Worm (Caenorhabditis elegans) whole organism, young adult: ENCODE data around the gene C45B2.1.

Experiments
- B0019.2 ChIP-seq: fragments of 200-800 bp; sonication (Bioruptor generic); conservative IDR thresholded peaks from 2 replicates; pipeline ENCODE4 v1.3.6; 2022; ENCODE audit warnings: missing genetic modification reagents, missing genetic modification characterization, missing compliant biosample characterization
- B0261.1 ChIP-seq: sonication (generic microtip); optimal IDR thresholded peaks from 2 replicates; lab custom pipeline; 2016; ENCODE audit warnings: mild to moderate bottlenecking, missing genetic modification characterization, moderate library complexity, missing compliant biosample characterization
- B0336.3 ChIP-seq: fragments of 200-800 bp; sonication (Bioruptor generic); IDR thresholded peaks from 2 replicates; pipeline ENCODE4 v1.3.6; 2022; ENCODE audit warnings: missing genetic modification characterization, missing compliant biosample characterization
- C06A6.2 ChIP-seq: fragments of 200-800 bp; sonication (Bioruptor generic); conservative IDR thresholded peaks from 2 replicates; pipeline ENCODE4 v1.3.6; 2022; ENCODE audit warnings: missing genetic modification characterization, missing compliant biosample characterization
- F22D6.2 ChIP-seq: sonication (generic microtip); optimal IDR thresholded peaks from 2 replicates; lab custom pipeline; 2016; ENCODE audit warnings: mild to moderate bottlenecking, missing genetic modification characterization, missing compliant biosample characterization
- F23B12.7 ChIP-seq: sonication (generic microtip); optimal IDR thresholded peaks from 2 replicates; lab custom pipeline; 2017; ENCODE audit warnings: missing genetic modification characterization, mild to moderate bottlenecking, missing compliant biosample characterization, antibody characterized with exemption, moderate library complexity; ENCODE audit not compliant: insufficient read depth
- F52B5.7 ChIP-seq: sonication (generic microtip); optimal IDR thresholded peaks from 2 replicates; lab custom pipeline; 2016; ENCODE audit warnings: mild to moderate bottlenecking, missing genetic modification characterization, missing compliant biosample characterization
- F55B11.4 ChIP-seq: sonication (generic microtip); optimal IDR thresholded peaks from 2 replicates; lab custom pipeline; 2016; ENCODE audit warnings: missing compliant biosample characterization, missing genetic modification characterization, borderline replicate concordance; ENCODE audit not compliant: insufficient read depth
- T07F8.4 ChIP-seq: sonication (generic microtip); optimal IDR thresholded peaks from 2 replicates; lab custom pipeline; 2016; ENCODE audit warnings: mild to moderate bottlenecking, missing genetic modification characterization, moderate library complexity, missing compliant biosample characterization
- Y53F4B.3 ChIP-seq: fragments of 200-800 bp; sonication (Bioruptor generic); IDR thresholded peaks from 2 replicates; pipeline ENCODE4 v1.3.6; 2022; ENCODE audit warnings: missing genetic modification reagents, missing genetic modification characterization, missing compliant biosample characterization
- Y53G8AR.9 ChIP-seq: fragments of 200-800 bp; sonication (Bioruptor generic); conservative IDR thresholded peaks from 2 replicates; pipeline ENCODE4 v1.3.6; 2022; ENCODE audit warnings: missing genetic modification reagents, missing genetic modification characterization, missing compliant biosample characterization
- Y56A3A.18 ChIP-seq: fragments of 200-800 bp; sonication (Bioruptor generic); IDR thresholded peaks from 2 replicates; pipeline ENCODE4 v1.3.6; 2022; ENCODE audit warnings: missing genetic modification reagents, missing genetic modification characterization, missing compliant biosample characterization
- aptf-3 ChIP-seq: fragments of 200-800 bp; sonication (Bioruptor generic); IDR thresholded peaks from 2 replicates; pipeline ENCODE4 v1.3.6; 2022; ENCODE audit warnings: missing genetic modification characterization, missing compliant biosample characterization
- atf-7 ChIP-seq: sonication (generic microtip); optimal IDR thresholded peaks from 2 replicates; lab custom pipeline; 2017; ENCODE audit warnings: mild to moderate bottlenecking, missing genetic modification characterization, missing compliant biosample characterization
- cebp-2 ChIP-seq: fragments of 200-800 bp; sonication (Bioruptor generic); IDR thresholded peaks from 2 replicates; pipeline ENCODE4 v1.3.6; 2022; ENCODE audit warnings: missing genetic modification characterization, missing compliant biosample characterization
- ceh-40 ChIP-seq: fragments of 200-800 bp; sonication (Bioruptor generic); IDR thresholded peaks from 2 replicates; pipeline ENCODE4 v1.3.6; 2022; ENCODE audit warnings: missing genetic modification characterization, missing compliant biosample characterization
- ceh-58 ChIP-seq: fragments of 200-800 bp; sonication (Bioruptor generic); IDR thresholded peaks from 2 replicates; pipeline ENCODE4 v1.3.6; 2022; ENCODE audit warnings: missing genetic modification characterization, missing compliant biosample characterization
- die-1 ChIP-seq: sonication (generic microtip); optimal IDR thresholded peaks from 2 replicates; lab custom pipeline; 2016; ENCODE audit warnings: missing genotype, mild to moderate bottlenecking, missing genetic modification characterization, missing compliant biosample characterization
- dpl-1 ChIP-seq: fragments of 150-350 bp; optimal IDR thresholded peaks from 2 replicates; lab custom pipeline; 2014; ENCODE audit warnings: missing biosample characterization, missing genetic modification reagents, missing genetic modification characterization
- efl-1 ChIP-seq: fragments of 150-350 bp; optimal IDR thresholded peaks from 2 replicates; lab custom pipeline; 2014; ENCODE audit warnings: missing biosample characterization, missing genetic modification reagents, missing genetic modification characterization
- fkh-3 ChIP-seq: sonication (generic microtip); optimal IDR thresholded peaks from 2 replicates; lab custom pipeline; 2016; ENCODE audit warnings: mild to moderate bottlenecking, missing genetic modification characterization, missing compliant biosample characterization
- hlh-26 ChIP-seq: fragments of 200-800 bp; sonication (Bioruptor generic); conservative IDR thresholded peaks from 2 replicates; pipeline ENCODE4 v1.3.6; 2022; ENCODE audit warnings: missing genetic modification reagents, missing genetic modification characterization, missing compliant biosample characterization
- let-607 ChIP-seq, 2 experiments: fragments of 200-800 bp in 1 of 2; sonication (Bioruptor generic) in 1 of 2; sonication (generic microtip) in 1 of 2; optimal IDR thresholded peaks; 2 replicates each; lab custom pipeline; 2016 to 2018; ENCODE audit warnings: mild to moderate bottlenecking in 2 of 2, missing compliant biosample characterization in 2 of 2, missing genetic modification characterization in 2 of 2, moderate library complexity in 2 of 2, missing genotype in 1 of 2
- lin-26 ChIP-seq: fragments of 200-800 bp; sonication (Bioruptor generic); IDR thresholded peaks from 2 replicates; pipeline ENCODE4 v1.3.6; 2022; ENCODE audit warnings: missing genetic modification reagents, missing genetic modification characterization, missing compliant biosample characterization
- lin-54 ChIP-seq: fragments of 200-800 bp; sonication (Bioruptor generic); optimal IDR thresholded peaks from 2 replicates; lab custom pipeline; 2018; ENCODE audit warnings: mild to moderate bottlenecking, missing genetic modification characterization, missing compliant biosample characterization
- madf-10 ChIP-seq: sonication (generic microtip); optimal IDR thresholded peaks from 2 replicates; lab custom pipeline; 2016; ENCODE audit warnings: mild to moderate bottlenecking, missing genetic modification characterization, missing compliant biosample characterization
- mcd-1 ChIP-seq: fragments of 200-800 bp; sonication (Bioruptor generic); IDR thresholded peaks from 2 replicates; pipeline ENCODE4 v1.3.6; 2022; ENCODE audit warnings: missing genetic modification reagents, missing genetic modification characterization, missing compliant biosample characterization
- mes-4 ChIP-seq: sonication (generic microtip); optimal IDR thresholded peaks from 2 replicates; lab custom pipeline; 2016; ENCODE audit warnings: missing genotype, missing genetic modification characterization, missing compliant biosample characterization
- mxl-1 ChIP-seq: sonication (generic microtip); optimal IDR thresholded peaks from 2 replicates; lab custom pipeline; 2016; ENCODE audit warnings: missing genetic modification characterization, missing compliant biosample characterization
- nfya-1 ChIP-seq: sonication (generic microtip); optimal IDR thresholded peaks from 2 replicates; lab custom pipeline; 2017; ENCODE audit warnings: antibody characterized with exemption, missing compliant biosample characterization, missing genetic modification characterization, borderline replicate concordance; ENCODE audit not compliant: insufficient read depth
- rec-8 ChIP-seq, 2 experiments: sonication (generic microtip); optimal IDR thresholded peaks; 2 replicates each; lab custom pipeline; 2016; ENCODE audit warnings: mild to moderate bottlenecking in 2 of 2, missing genetic modification characterization in 2 of 2, missing genetic modification reagents in 2 of 2, missing genotype in 2 of 2, missing biosample characterization in 1 of 2, missing compliant biosample characterization in 1 of 2, moderate library complexity in 1 of 2
- repo-1 ChIP-seq: sonication (generic microtip); optimal IDR thresholded peaks from 2 replicates; lab custom pipeline; 2017; ENCODE audit warnings: mild to moderate bottlenecking, missing genetic modification characterization, missing compliant biosample characterization
- snpc-1.1 ChIP-seq: sonication (generic microtip); optimal IDR thresholded peaks from 2 replicates; lab custom pipeline; 2017; ENCODE audit warnings: missing genetic modification characterization, mild to moderate bottlenecking, missing compliant biosample characterization, antibody characterized with exemption, moderate library complexity, missing genotype, missing genetic modification reagents; ENCODE audit not compliant: insufficient read depth
- sptf-2 ChIP-seq: fragments of 200-800 bp; sonication (Bioruptor generic); optimal IDR thresholded peaks from 2 replicates; lab custom pipeline; 2018; ENCODE audit warnings: mild to moderate bottlenecking, missing genetic modification characterization, missing compliant biosample characterization
- tlf-1 ChIP-seq: fragments of 200-800 bp; sonication (Bioruptor generic); optimal IDR thresholded peaks from 2 replicates; lab custom pipeline; 2018; ENCODE audit warnings: mild to moderate bottlenecking, missing genetic modification characterization, missing compliant biosample characterization
- zim-3 ChIP-seq: sonication (generic microtip); optimal IDR thresholded peaks from 2 replicates; lab custom pipeline; 2017; ENCODE audit warnings: mild to moderate bottlenecking, missing genetic modification characterization, moderate library complexity, missing compliant biosample characterization
- ztf-25 ChIP-seq: fragments of 200-800 bp; sonication (Bioruptor generic); IDR thresholded peaks from 2 replicates; pipeline ENCODE4 v1.3.6; 2022; ENCODE audit warnings: missing genetic modification reagents, missing genetic modification characterization, missing compliant biosample characterization

Gene C45B2.1

DNA sequence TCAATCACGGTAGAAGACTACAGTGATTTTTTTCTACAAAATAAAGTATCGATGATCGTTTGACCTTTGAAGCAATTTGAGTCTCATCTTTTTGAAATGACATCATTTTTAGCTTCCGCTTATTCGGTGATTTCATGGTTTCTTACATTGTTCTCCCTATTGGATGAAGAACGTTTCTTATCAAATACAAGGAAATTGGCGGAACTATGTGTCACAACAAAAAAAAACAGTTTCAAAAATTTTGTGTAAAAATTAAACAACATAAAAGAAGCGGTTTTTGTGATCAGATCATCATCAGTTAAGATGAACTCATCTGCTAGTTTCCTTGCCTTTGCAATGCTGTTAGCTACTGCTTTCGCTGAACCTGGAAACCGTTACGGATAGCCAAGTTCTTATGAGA, 1.8 kb downstream of the C45B2.1 start, which contains the start of gene C45B2.8:
TSS of gene C45B2.8 (plus strand) at position 301 of the 400 bp plus-strand sequence.
- TF ChIP-seq lin-26 (GFP tag; lab: Robert Waterston, UW) (no peak), aptf-3 (GFP tag; lab: Robert Waterston, UW) (no peak), efl-1 (GFP tag; lab: Kevin White, UChicago) (no peak), dpl-1 (GFP tag; lab: Kevin White, UChicago) (no peak), B0261.1 (tag; lab: Kevin White, UChicago) (no peak), fkh-3 (tag; lab: Kevin White, UChicago) (no peak), hlh-26 (GFP tag; lab: Robert Waterston, UW) (no peak), rec-8 (tag; optimal IDR thresholded peaks at IDR 0.05; lab: Kevin White, UChicago) (no peak), T07F8.4 (no peak), snpc-1.1 (no peak), ceh-58 (GFP tag; lab: Robert Waterston, UW) (no peak), nfya-1 (no peak)

DNA sequence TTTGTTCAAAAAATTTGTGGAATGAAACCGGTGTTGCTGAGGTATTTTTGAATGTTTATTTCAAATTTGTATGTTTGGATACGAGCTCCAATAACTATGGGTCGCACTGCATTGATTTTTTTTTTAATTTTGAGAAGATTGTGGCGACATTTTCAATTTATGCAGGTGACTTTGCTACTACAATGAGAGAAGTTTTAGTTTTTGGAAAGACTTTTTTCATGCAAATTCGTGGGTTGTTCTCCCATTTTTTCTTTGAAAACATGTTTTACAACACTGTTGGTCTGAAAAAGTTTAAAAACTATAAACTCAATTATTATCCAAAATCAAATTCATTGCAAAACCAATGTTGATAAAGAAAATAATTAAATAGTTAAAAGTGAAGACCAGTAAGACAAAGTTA, 2.8 kb downstream of the C45B2.1 start:
- TF ChIP-seq zim-3 (tag; lab: Kevin White, UChicago): no peak
- 0 out of 2 replicates have a peak, but pooled peaks have one; percentile 39 for TF ChIP-seq Y53G8AR.9 (GFP tag; lab: Robert Waterston, UW)
- TF ChIP-seq die-1 (tag; lab: Kevin White, UChicago): peak; percentile 20
- TF ChIP-seq sptf-2: peak; percentile 12
- TF ChIP-seq Y56A3A.18 (GFP tag; lab: Robert Waterston, UW): peak; percentile 18; the same call in 1 of the 2 replicates
- peak; percentile 41 for TF ChIP-seq atf-7 (tag; lab: Kevin White, UChicago)
- peak; percentile 22 for TF ChIP-seq F22D6.2 (tag; lab: Kevin White, UChicago)
- TF ChIP-seq F55B11.4 (tag; lab: Kevin White, UChicago): no peak
- peak; percentile 61 for TF ChIP-seq madf-10 (tag; lab: Kevin White, UChicago)
- TF ChIP-seq tlf-1 (GFP tag; lab: Kevin White, UChicago): peak; percentile 54
- TF ChIP-seq Y53F4B.3 (GFP tag; lab: Robert Waterston, UW): no peak
- 0 out of 2 replicates have a peak, but pooled peaks have one; percentile 23 for TF ChIP-seq B0336.3 (GFP tag; lab: Robert Waterston, UW)
- TF ChIP-seq let-607 (tag; optimal IDR thresholded peaks at IDR 0.05; lab: Kevin White, UChicago): peak; percentile 7 to 42

DNA sequence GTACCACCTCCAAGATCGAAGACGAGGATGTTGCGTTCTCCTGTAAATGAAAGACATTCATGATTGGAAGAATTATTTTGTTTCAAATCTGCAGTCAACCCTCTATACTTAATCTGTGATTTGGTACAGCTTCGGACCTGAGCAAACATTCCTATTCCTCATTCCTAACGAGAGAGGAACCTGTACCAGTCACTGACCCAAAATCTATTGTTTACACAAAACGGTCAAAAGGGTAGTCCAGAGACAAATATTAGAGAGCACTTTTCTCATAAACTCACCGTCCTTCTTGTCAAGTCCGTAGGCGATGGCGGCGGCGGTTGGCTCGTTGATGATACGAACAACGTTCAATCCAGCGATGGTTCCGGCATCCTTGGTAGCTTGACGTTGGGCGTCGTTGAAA, 4.9 kb downstream of the C45B2.1 start:
- TF ChIP-seq mes-4 (tag; lab: Kevin White, UChicago): no peak
- no peak for TF ChIP-seq B0019.2 (GFP tag; lab: Robert Waterston, UW)
- TF ChIP-seq C06A6.2 (GFP tag; lab: Robert Waterston, UW): no peak
- no peak for TF ChIP-seq efl-1 (GFP tag; lab: Kevin White, UChicago)
- no peak for TF ChIP-seq ztf-25 (GFP tag; lab: Robert Waterston, UW)
- TF ChIP-seq F23B12.7: no peak
- no peak for TF ChIP-seq repo-1 (tag; lab: Kevin White, UChicago)
- no peak for TF ChIP-seq mcd-1
- TF ChIP-seq F52B5.7 (tag; lab: Kevin White, UChicago): no peak
- no peak for TF ChIP-seq F22D6.2 (tag; lab: Kevin White, UChicago)
- no peak for TF ChIP-seq ceh-40 (GFP tag; lab: Robert Waterston, UW)
- TF ChIP-seq mxl-1 (tag; lab: Kevin White, UChicago): no peak
- no peak for TF ChIP-seq cebp-2
- no peak for TF ChIP-seq hlh-26 (GFP tag; lab: Robert Waterston, UW)
- TF ChIP-seq lin-54 (GFP tag; lab: Kevin White, UChicago): no peak
